Worm (Caenorhabditis elegans) whole organism, L4 larva: ENCODE results near the gene Y53C12A.7.

ENCODE experiments used
- D1046.2 ChIP-seq: fragments of 200-800 bp; sonication (Bioruptor generic); IDR thresholded peaks from 2 replicates; pipeline ENCODE4 v1.3.6; 2022; ENCODE audit warnings: missing genetic modification characterization, missing compliant biosample characterization
- F49E8.2 ChIP-seq: sonication (generic microtip); optimal IDR thresholded peaks from 2 replicates; lab custom pipeline; 2016; ENCODE audit warnings: missing compliant biosample characterization, mild to moderate bottlenecking, missing genetic modification characterization, borderline replicate concordance
- T20F7.1 ChIP-seq: fragments of 200-800 bp; sonication (Bioruptor generic); optimal IDR thresholded peaks from 2 replicates; lab custom pipeline; 2018; ENCODE audit warnings: mild to moderate bottlenecking, missing genetic modification characterization, missing compliant biosample characterization
- T26A8.4 ChIP-seq: fragments of 200-800 bp; sonication (Bioruptor generic); IDR thresholded peaks from 2 replicates; pipeline ENCODE4 v1.3.6; 2022; ENCODE audit warnings: missing genetic modification characterization, missing compliant biosample characterization
- ZK546.5 ChIP-seq, 2 experiments: sonication (generic microtip); optimal IDR thresholded peaks; 2 replicates each; lab custom pipeline; 2017; ENCODE audit warnings: missing biosample characterization in 2 of 2, missing genetic modification characterization in 2 of 2
- aha-1 ChIP-seq: fragments of 150-350 bp; peaks from one replicate; lab custom pipeline; 2014; ENCODE audit warnings: missing biosample characterization, missing genetic modification characterization
- ama-1 ChIP-seq: fragments of 150-350 bp; optimal IDR thresholded peaks from 2 replicates; lab custom pipeline; 2014; ENCODE audit warnings: inconsistent platforms, mixed read lengths
- attf-4 ChIP-seq: sonication (generic microtip); optimal IDR thresholded peaks from 3 replicates; lab custom pipeline; 2017; ENCODE audit warnings: missing biosample characterization, missing genetic modification characterization
- ceh-32 ChIP-seq: sonication (generic microtip); optimal IDR thresholded peaks from 2 replicates; lab custom pipeline; 2016; ENCODE audit warnings: mild to moderate bottlenecking, missing genetic modification characterization, missing compliant biosample characterization; ENCODE audit not compliant: poor library complexity
- daf-16 ChIP-seq, 3 experiments: sonication (generic microtip); optimal IDR thresholded peaks; 2 replicates each; lab custom pipeline; 2016 to 2017; ENCODE audit warnings: missing genetic modification characterization in 3 of 3, missing genetic modification reagents in 3 of 3, mild to moderate bottlenecking in 2 of 3, missing compliant biosample characterization in 2 of 3, missing biosample characterization in 1 of 3, moderate library complexity in 1 of 3
- dmd-9 ChIP-seq: fragments of 200-800 bp; sonication (Bioruptor generic); IDR thresholded peaks from 2 replicates; pipeline ENCODE4 v1.3.6; 2022; ENCODE audit warnings: missing genetic modification reagents, missing genetic modification characterization, missing compliant biosample characterization
- duxl-1 ChIP-seq: sonication (generic microtip); optimal IDR thresholded peaks from 2 replicates; lab custom pipeline; 2016; ENCODE audit warnings: mild to moderate bottlenecking, missing genetic modification characterization, moderate library complexity, missing compliant biosample characterization; ENCODE audit not compliant: poor library complexity
- fkh-10 ChIP-seq: fragments of 150-350 bp; optimal IDR thresholded peaks from 2 replicates; lab custom pipeline; 2014; ENCODE audit warnings: missing biosample characterization, missing genetic modification reagents, missing genetic modification characterization
- fos-1 ChIP-seq: fragments of 150-350 bp; optimal IDR thresholded peaks from 2 replicates; lab custom pipeline; 2014; ENCODE audit warnings: missing biosample characterization, missing genetic modification characterization
- hlh-11 ChIP-seq: fragments of 200-800 bp; sonication (Bioruptor generic); optimal IDR thresholded peaks from 2 replicates; lab custom pipeline; 2018; ENCODE audit warnings: mild to moderate bottlenecking, missing genetic modification characterization, missing compliant biosample characterization
- hlh-30 ChIP-seq: sonication (generic microtip); optimal IDR thresholded peaks from 2 replicates; lab custom pipeline; 2017; ENCODE audit warnings: antibody characterized with exemption, mild to moderate bottlenecking, missing genetic modification characterization, missing compliant biosample characterization; ENCODE audit not compliant: insufficient read depth
- jun-1 ChIP-seq: fragments of 150-350 bp; optimal IDR thresholded peaks from 2 replicates; lab custom pipeline; 2014; ENCODE audit warnings: missing biosample characterization, missing genetic modification reagents, missing genetic modification characterization
- lin-13 ChIP-seq: fragments of 150-350 bp; optimal IDR thresholded peaks from 2 replicates; lab custom pipeline; 2014; ENCODE audit warnings: missing biosample characterization, missing genetic modification reagents, missing genetic modification characterization
- lin-29 ChIP-seq: fragments of 200-800 bp; sonication (Bioruptor generic); IDR thresholded peaks from 2 replicates; pipeline ENCODE4 v1.3.6; 2022; ENCODE audit warnings: missing genetic modification reagents, missing genetic modification characterization, missing compliant biosample characterization
- lin-38 ChIP-seq: fragments of 200-800 bp; sonication (Bioruptor generic); IDR thresholded peaks from 2 replicates; pipeline ENCODE4 v1.3.6; 2022; ENCODE audit warnings: missing genetic modification reagents, missing genetic modification characterization, missing compliant biosample characterization
- lin-39 ChIP-seq: fragments of 150-350 bp; optimal IDR thresholded peaks from 2 replicates; lab custom pipeline; 2014; ENCODE audit warnings: missing biosample characterization, missing genetic modification reagents, missing genetic modification characterization
- lsy-2 ChIP-seq, 2 experiments: fragments of 150-350 bp in 1 of 2; sonication (generic microtip) in 1 of 2; optimal IDR thresholded peaks; 2 replicates each; lab custom pipeline; 2014 to 2017; ENCODE audit warnings: missing biosample characterization in 2 of 2, missing genetic modification characterization in 2 of 2
- madf-9 ChIP-seq: fragments of 200-800 bp; sonication (Bioruptor generic); conservative IDR thresholded peaks from 2 replicates; pipeline ENCODE4 v1.3.6; 2022; ENCODE audit warnings: missing genetic modification reagents, missing genetic modification characterization, missing compliant biosample characterization
- mep-1 ChIP-seq: fragments of 150-350 bp; sonication (generic microtip); optimal IDR thresholded peaks from 3 replicates; lab custom pipeline; 2014; ENCODE audit warnings: missing biosample characterization, missing genetic modification characterization
- mes-2 ChIP-seq: sonication (generic microtip); optimal IDR thresholded peaks from 2 replicates; lab custom pipeline; 2016; ENCODE audit warnings: missing genotype, mild to moderate bottlenecking, missing genetic modification characterization, missing compliant biosample characterization; ENCODE audit not compliant: poor library complexity, severe bottlenecking
- mxl-2 ChIP-seq: fragments of 200-800 bp; sonication (Bioruptor generic); conservative IDR thresholded peaks from 2 replicates; pipeline ENCODE4 v1.3.6; 2022; ENCODE audit warnings: missing genetic modification reagents, missing genetic modification characterization, missing compliant biosample characterization
- mxl-3 ChIP-seq: fragments of 200-800 bp; sonication (Bioruptor generic); optimal IDR thresholded peaks from 2 replicates; lab custom pipeline; 2018; ENCODE audit warnings: mild to moderate bottlenecking, missing genetic modification characterization, missing compliant biosample characterization
- nhr-111 ChIP-seq: fragments of 200-800 bp; sonication (Bioruptor generic); optimal IDR thresholded peaks from 2 replicates; lab custom pipeline; 2018; ENCODE audit warnings: mild to moderate bottlenecking, missing genetic modification characterization, missing compliant biosample characterization
- nhr-28 ChIP-seq: fragments of 150-350 bp; optimal IDR thresholded peaks from 2 replicates; lab custom pipeline; 2014; ENCODE audit warnings: missing biosample characterization, missing genetic modification characterization
- pha-4 ChIP-seq, 2 experiments: fragments of 150-350 bp in 1 of 2; fragments of 200-800 bp in 1 of 2; sonication (Bioruptor generic) in 1 of 2; IDR thresholded peaks in 1 of 2; optimal IDR thresholded peaks in 1 of 2; 2 replicates each; pipeline versions ENCODE4 v1.3.6 to Lab custom; 2014 to 2022; ENCODE audit warnings: missing genetic modification characterization in 2 of 2, missing genetic modification reagents in 2 of 2, missing biosample characterization in 1 of 2, missing compliant biosample characterization in 1 of 2
- php-3 ChIP-seq: fragments of 200-800 bp; sonication (Bioruptor generic); IDR thresholded peaks from 2 replicates; pipeline ENCODE4 v1.3.6; 2022; ENCODE audit warnings: missing genetic modification reagents, missing genetic modification characterization, missing compliant biosample characterization
- saeg-2 ChIP-seq: fragments of 200-800 bp; sonication (Bioruptor generic); IDR thresholded peaks from 2 replicates; pipeline ENCODE4 v1.3.6; 2022; ENCODE audit warnings: missing genetic modification reagents, missing genetic modification characterization, missing compliant biosample characterization
- sdz-12 ChIP-seq: fragments of 200-800 bp; sonication (Bioruptor generic); optimal IDR thresholded peaks from 2 replicates; lab custom pipeline; 2018; ENCODE audit warnings: mild to moderate bottlenecking, missing genetic modification characterization, missing compliant biosample characterization
- set-16 ChIP-seq: fragments of 200-800 bp; sonication (Bioruptor generic); IDR thresholded peaks from 2 replicates; pipeline ENCODE4 v1.3.6; 2022; ENCODE audit warnings: missing genetic modification reagents, missing genetic modification characterization, missing compliant biosample characterization
- snpc-1.2 ChIP-seq: fragments of 200-800 bp; sonication (Bioruptor generic); IDR thresholded peaks from 2 replicates; pipeline ENCODE4 v1.3.6; 2022; ENCODE audit warnings: missing genetic modification reagents, missing genetic modification characterization, missing compliant biosample characterization
- spr-1 ChIP-seq: sonication (generic microtip); optimal IDR thresholded peaks from 2 replicates; lab custom pipeline; 2016; ENCODE audit warnings: mild to moderate bottlenecking, missing genetic modification characterization, missing compliant biosample characterization
- tag-97 ChIP-seq: fragments of 200-800 bp; sonication (Bioruptor generic); IDR thresholded peaks from 2 replicates; pipeline ENCODE4 v1.3.6; 2022; ENCODE audit warnings: missing genetic modification characterization, missing compliant biosample characterization
- unc-62 ChIP-seq, 3 experiments: fragments of 150-350 bp in 1 of 3; sonication (generic microtip); optimal IDR thresholded peaks in 2 of 3; peaks in 1 of 3; 1 replicate in 1 of 3; 2 replicates in 2 of 3; lab custom pipeline; 2014 to 2017; ENCODE audit warnings: missing biosample characterization in 3 of 3, missing genetic modification characterization in 3 of 3, missing genetic modification reagents in 3 of 3, missing genotype in 1 of 3
- zag-1 ChIP-seq: fragments of 150-350 bp; optimal IDR thresholded peaks from 2 replicates; lab custom pipeline; 2014; ENCODE audit warnings: missing biosample characterization, missing genetic modification characterization
- zfp-3 ChIP-seq: fragments of 200-800 bp; sonication (Bioruptor generic); conservative IDR thresholded peaks from 2 replicates; pipeline ENCODE4 v1.3.6; 2022; ENCODE audit warnings: missing genetic modification reagents, missing genetic modification characterization, missing compliant biosample characterization
- ztf-11 ChIP-seq: fragments of 150-350 bp; optimal IDR thresholded peaks from 2 replicates; lab custom pipeline; 2014; ENCODE audit warnings: missing biosample characterization, missing genetic modification characterization

The Y53C12A.7 gene

DNA sequence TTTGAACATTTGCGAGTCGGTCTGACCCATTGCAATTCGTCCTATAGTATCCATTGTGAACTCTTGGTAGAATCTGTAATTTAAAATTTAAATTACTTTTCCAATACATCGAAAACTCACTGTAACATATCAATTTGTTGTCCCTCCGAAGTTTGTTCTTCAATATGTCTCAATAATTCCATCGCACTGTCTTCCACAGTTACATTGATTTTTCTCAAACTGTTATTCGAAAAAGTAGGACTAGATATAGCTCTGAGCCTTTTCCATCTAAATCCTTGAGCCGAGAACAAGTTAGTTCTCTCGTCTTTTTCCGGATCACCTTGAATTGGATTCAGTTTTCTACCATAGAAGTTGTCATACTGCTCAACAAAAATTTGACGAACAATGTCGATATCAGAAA lies 38.2 kb upstream of the Y53C12A.7 start:
- TF ChIP-seq F49E8.2 (tag; lab: Kevin White, UChicago): no peak
- TF ChIP-seq aha-1 (tag; lab: Kevin White, UChicago): peak; percentile 95

DNA sequence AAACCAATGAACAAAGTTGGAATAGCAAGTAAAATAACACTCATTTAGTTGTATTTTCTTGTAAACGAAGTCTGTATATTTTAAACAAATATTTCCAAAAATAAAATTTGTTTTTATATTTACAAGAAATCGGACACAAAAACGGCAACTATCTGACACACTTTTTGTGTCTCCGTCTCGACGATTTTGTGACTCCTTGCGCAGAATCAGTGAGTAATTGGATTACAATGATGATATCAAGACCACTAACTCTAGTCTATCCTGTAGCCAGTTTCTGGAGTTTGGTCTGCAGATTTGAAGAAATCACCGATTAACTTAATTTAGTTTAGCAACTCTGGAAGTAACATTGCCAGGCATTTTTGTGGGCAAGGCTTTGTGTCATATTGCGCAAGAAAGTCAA lies 37.5 kb upstream of the Y53C12A.7 start, which contains the start of gene cyp-13A10:
Gene cyp-13A10, minus strand, starts transcription at position 88 of the 400 bp plus-strand sequence.
- TF ChIP-seq ama-1 (no peak), lin-38 (GFP tag; lab: Robert Waterston, UW) (no peak), nhr-111 (GFP tag; lab: Kevin White, UChicago) (no peak), nhr-28 (tag; lab: Kevin White, UChicago) (peak; percentile 53), lin-29 (GFP tag; lab: Robert Waterston, UW) (no peak), ceh-32 (tag; lab: Kevin White, UChicago) (no peak), D1046.2 (GFP tag; lab: Robert Waterston, UW) (no peak)

DNA sequence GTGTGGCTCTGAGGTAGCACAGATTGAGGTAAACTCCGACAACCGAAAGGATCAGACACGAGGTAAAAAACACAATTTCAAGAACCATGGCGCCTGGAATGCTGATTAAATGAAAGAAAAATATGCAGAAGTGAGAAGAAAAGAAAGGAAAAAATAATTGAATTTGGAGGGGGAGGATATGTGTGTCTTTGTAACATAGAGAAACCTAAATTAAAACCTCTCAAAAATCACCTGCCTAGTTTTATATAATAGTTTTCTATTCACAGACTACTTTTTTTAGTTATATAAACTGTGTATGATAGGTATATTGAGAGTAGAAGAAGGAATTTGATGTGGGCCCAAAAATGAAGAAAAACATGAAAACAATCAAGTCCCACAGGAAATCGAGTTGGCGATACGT lies 34.8 kb upstream of the Y53C12A.7 start, which contains the start of gene ZK1320.5:
Gene ZK1320.5, minus strand, starts transcription at position 101 of the 400 bp plus-strand sequence.
- no peak for TF ChIP-seq lin-39 (tag; lab: Kevin White, UChicago)
- TF ChIP-seq duxl-1 (tag; lab: Kevin White, UChicago): no peak
- TF ChIP-seq aha-1 (tag; lab: Kevin White, UChicago): no peak
- no peak for TF ChIP-seq nhr-28 (tag; lab: Kevin White, UChicago)
- TF ChIP-seq ztf-11: no peak
- no peak for TF ChIP-seq snpc-1.2
- no peak for TF ChIP-seq fkh-10 (GFP tag; lab: Kevin White, UChicago)
- TF ChIP-seq spr-1 (tag; lab: Kevin White, UChicago): no peak
- TF ChIP-seq unc-62 (GFP tag; optimal IDR thresholded peaks at IDR 0.05 in 1 of 2; lab: Kevin White, UChicago): no peak
- no peak for TF ChIP-seq unc-62 (tag; optimal IDR thresholded peaks at IDR 0.05; lab: Kevin White, UChicago)
- TF ChIP-seq saeg-2 (GFP tag; lab: Robert Waterston, UW): no peak

DNA sequence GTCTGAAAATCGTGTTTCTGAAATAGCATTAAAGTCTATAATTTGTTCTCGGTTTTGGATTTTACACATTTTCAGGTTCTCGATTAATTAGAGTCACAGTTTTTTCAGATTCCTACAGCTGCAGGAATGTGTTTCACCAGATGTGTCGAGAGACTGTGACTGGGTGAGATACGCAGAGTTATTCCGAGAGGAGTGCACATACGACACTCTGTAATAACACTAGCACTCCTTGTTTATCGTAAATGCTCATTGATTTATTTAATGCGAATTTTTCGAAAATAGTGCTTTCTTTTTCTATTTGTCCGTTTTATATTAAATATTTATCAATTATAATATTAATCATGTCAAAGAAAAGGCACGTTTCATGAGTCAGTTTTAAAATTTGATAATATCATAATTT lies 33.0 kb upstream of the Y53C12A.7 start, which contains the start of gene ZK1320.11:
Gene ZK1320.11, plus strand, starts transcription at position 243 of the 400 bp plus-strand sequence.
- TF ChIP-seq daf-16 (GFP tag; optimal IDR thresholded peaks at IDR 0.05; lab: Kevin White, UChicago): no peak
- peak; percentile 42 for TF ChIP-seq daf-16 (tag; optimal IDR thresholded peaks at IDR 0.05; lab: Kevin White, UChicago)
- peak; percentile 46 for TF ChIP-seq T20F7.1 (GFP tag; lab: Kevin White, UChicago)
- no peak for TF ChIP-seq mxl-2

DNA sequence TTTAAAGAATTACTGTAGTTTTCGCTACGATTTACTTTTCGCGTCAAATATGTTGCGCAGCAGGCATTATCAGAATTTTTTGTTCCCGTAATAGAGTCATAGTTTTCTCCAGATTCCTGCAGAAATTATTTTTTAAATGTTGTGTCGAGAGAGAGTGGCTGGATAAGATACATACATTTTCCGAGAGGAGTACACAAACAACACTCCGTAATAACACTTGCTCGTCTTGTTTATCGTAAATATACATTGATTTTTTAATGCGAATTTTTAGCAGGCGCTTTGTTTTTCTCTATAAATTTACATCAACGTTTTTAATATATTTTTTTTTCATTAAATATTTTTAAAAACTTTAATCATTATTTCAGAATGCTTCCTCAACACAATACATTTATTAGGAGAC lies 31.4 kb upstream of the Y53C12A.7 start, which contains the start of gene taf-8:
Gene taf-8, plus strand, starts transcription at position 360 of the 400 bp plus-strand sequence.
- TF ChIP-seq zag-1: no peak
- no peak for TF ChIP-seq dmd-9 (GFP tag; lab: Robert Waterston, UW)
- no peak for TF ChIP-seq pha-4 (GFP tag; IDR thresholded peaks at IDR 0.05; lab: Robert Waterston, UW)
- TF ChIP-seq pha-4 (tag; optimal IDR thresholded peaks at IDR 0.05; lab: Kevin White, UChicago): no peak
- no peak for TF ChIP-seq mep-1 (tag; lab: Kevin White, UChicago)
- no peak for TF ChIP-seq ZK546.5 (tag; optimal IDR thresholded peaks at IDR 0.05; lab: Kevin White, UChicago)
- TF ChIP-seq ceh-32 (tag; lab: Kevin White, UChicago): no peak
- TF ChIP-seq hlh-30 (tag; lab: Kevin White, UChicago): no peak
- TF ChIP-seq nhr-28 (tag; lab: Kevin White, UChicago): peak; percentile 9
- TF ChIP-seq T26A8.4 (GFP tag; lab: Robert Waterston, UW): no peak
- TF ChIP-seq hlh-11 (tag; lab: Kevin White, UChicago): no peak
- no peak for TF ChIP-seq fos-1 (tag; lab: Kevin White, UChicago)
- TF ChIP-seq lin-13 (GFP tag; lab: Kevin White, UChicago): no peak
- TF ChIP-seq zfp-3: no peak
- no peak for TF ChIP-seq tag-97 (GFP tag; lab: Robert Waterston, UW)
- peak; percentile 60 for TF ChIP-seq mes-2 (tag; lab: Kevin White, UChicago)
- peak; percentile 78 for TF ChIP-seq aha-1 (tag; lab: Kevin White, UChicago)
- no peak for TF ChIP-seq attf-4 (tag; lab: Kevin White, UChicago)
- peak in 1 of 2 experiments; percentile 82 for TF ChIP-seq lsy-2 (tag; optimal IDR thresholded peaks at IDR 0.05; lab: Kevin White, UChicago)
- no peak for TF ChIP-seq sdz-12 (GFP tag; lab: Kevin White, UChicago)
- no peak for TF ChIP-seq set-16 (GFP tag; lab: Robert Waterston, UW)
- no peak for TF ChIP-seq madf-9 (GFP tag; lab: Robert Waterston, UW)
- peak; percentile 26 for TF ChIP-seq fkh-10 (GFP tag; lab: Kevin White, UChicago)
- TF ChIP-seq php-3 (GFP tag; lab: Robert Waterston, UW): no peak
- no peak for TF ChIP-seq mxl-3 (GFP tag; lab: Kevin White, UChicago)
- TF ChIP-seq duxl-1 (tag; lab: Kevin White, UChicago): no peak
- TF ChIP-seq jun-1 (tag; lab: Kevin White, UChicago): no peak
